Fruit fly (Drosophila melanogaster) whole organism, embryonic: ENCODE measurements around the gene Taf10.

Source experiments
- Ada2b ChIP-seq: fragments of 200-800 bp; sonication (Bioruptor generic); IDR thresholded peaks from 2 replicates; pipeline ENCODE4 v1.3.6; 2022; ENCODE audit warnings: missing biosample characterization, missing genetic modification characterization
- CG10366 ChIP-seq: fragments of 200-800 bp; sonication (Bioruptor generic); IDR thresholded peaks from 2 replicates; pipeline ENCODE4 v1.3.6; 2022; ENCODE audit warnings: missing biosample characterization, missing genetic modification characterization
- CG12071 ChIP-seq: fragments of 200-800 bp; sonication (Bioruptor generic); optimal IDR thresholded peaks from 3 replicates; lab custom pipeline; 2018; ENCODE audit warnings: missing biosample characterization, mild to moderate bottlenecking, missing genetic modification characterization
- CG12391 ChIP-seq: fragments of 200-800 bp; sonication (Bioruptor generic); optimal IDR thresholded peaks from 3 replicates; lab custom pipeline; 2018; ENCODE audit warnings: missing biosample characterization, mild to moderate bottlenecking, missing genetic modification characterization, moderate library complexity
- CG12744 ChIP-seq: fragments of 200-800 bp; sonication (Bioruptor generic); optimal IDR thresholded peaks from 2 replicates; lab custom pipeline; 2016; ENCODE audit warnings: missing biosample characterization, missing genetic modification characterization
- CG13287 ChIP-seq: fragments of 200-800 bp; sonication (Bioruptor generic); IDR thresholded peaks from 2 replicates; pipeline ENCODE4 v1.3.6; 2022; ENCODE audit warnings: missing biosample characterization, missing genetic modification characterization; ENCODE audit not compliant: partially characterized antibody
- CG14667 ChIP-seq: fragments of 200-800 bp; sonication (Bioruptor generic); IDR thresholded peaks from 2 replicates; pipeline ENCODE4 v1.3.6; 2022; ENCODE audit warnings: missing biosample characterization, missing genetic modification characterization
- CG14860 ChIP-seq: fragments of 200-800 bp; sonication (Bioruptor generic); IDR thresholded peaks from 3 replicates; pipeline ENCODE4 v1.3.6; 2022; ENCODE audit warnings: missing biosample characterization, missing genetic modification characterization; ENCODE audit not compliant: partially characterized antibody
- CG1529 ChIP-seq: fragments of 200-800 bp; sonication (Bioruptor generic); optimal IDR thresholded peaks from 3 replicates; lab custom pipeline; 2018; ENCODE audit warnings: missing biosample characterization, missing genetic modification characterization
- CG17361 ChIP-seq: fragments of 200-800 bp; sonication (Bioruptor generic); IDR thresholded peaks from 3 replicates; pipeline ENCODE4 v1.3.6; 2022; ENCODE audit warnings: missing biosample characterization, missing genetic modification characterization
- CG17385 ChIP-seq: fragments of 200-800 bp; sonication (Bioruptor generic); optimal IDR thresholded peaks from 3 replicates; lab custom pipeline; 2018; ENCODE audit warnings: missing biosample characterization, mild to moderate bottlenecking, missing genetic modification characterization
- CG17612 ChIP-seq: fragments of 200-800 bp; sonication (Bioruptor generic); IDR thresholded peaks from 2 replicates; pipeline ENCODE4 v1.3.6; 2022; ENCODE audit warnings: missing biosample characterization, missing genetic modification characterization
- CG18619 ChIP-seq: fragments of 200-800 bp; sonication (Bioruptor generic); optimal IDR thresholded peaks from 3 replicates; lab custom pipeline; 2017; ENCODE audit warnings: missing biosample characterization, mild to moderate bottlenecking, missing genetic modification characterization
- CG43689 ChIP-seq: fragments of 200-800 bp; sonication (Bioruptor generic); IDR thresholded peaks from 2 replicates; pipeline ENCODE4 v1.3.6; 2022; ENCODE audit warnings: missing biosample characterization, missing genetic modification characterization
- CG5180 ChIP-seq: fragments of 200-800 bp; sonication (Bioruptor generic); optimal IDR thresholded peaks from 3 replicates; lab custom pipeline; 2017; ENCODE audit warnings: missing biosample characterization, missing genetic modification characterization, mild to moderate bottlenecking, moderate library complexity, missing genetic modification reagents
- CG6689 ChIP-seq: fragments of 200-800 bp; sonication (Bioruptor generic); IDR thresholded peaks from 2 replicates; pipeline ENCODE4 v1.3.6; 2022; ENCODE audit warnings: missing biosample characterization, missing genetic modification characterization
- CG8359 ChIP-seq: fragments of 200-800 bp; sonication (Bioruptor generic); optimal IDR thresholded peaks from 2 replicates; lab custom pipeline; 2017; ENCODE audit warnings: missing biosample characterization, mild to moderate bottlenecking, missing genetic modification characterization, borderline replicate concordance
- CG8478 ChIP-seq: fragments of >200 bp; optimal IDR thresholded peaks from 2 replicates; lab custom pipeline; 2018
- CG9932 ChIP-seq: fragments of 200-800 bp; sonication (Bioruptor generic); IDR thresholded peaks from 2 replicates; pipeline ENCODE4 v1.3.6; 2022; ENCODE audit warnings: missing biosample characterization, missing genetic modification characterization
- CrebB ChIP-seq: fragments of 200-800 bp; sonication (Bioruptor generic); optimal IDR thresholded peaks from 3 replicates; lab custom pipeline; 2018; ENCODE audit warnings: missing biosample characterization, mild to moderate bottlenecking, missing genetic modification characterization
- ERR ChIP-seq: fragments of 200-800 bp; sonication (Bioruptor generic); optimal IDR thresholded peaks from 2 replicates; lab custom pipeline; 2016; ENCODE audit warnings: missing biosample characterization, missing genetic modification characterization
- Eip74EF ChIP-seq, 2 experiments: fragments of 200-800 bp in 1 of 2; fragments of >200 bp in 1 of 2; sonication (Bioruptor generic) in 1 of 2; optimal IDR thresholded peaks; 2 replicates each; lab custom pipeline; 2017 to 2019; ENCODE audit warnings: missing biosample characterization in 2 of 2, missing genetic modification characterization in 2 of 2, mild to moderate bottlenecking in 1 of 2, moderate library complexity in 1 of 2
- Hey ChIP-seq: fragments of 200-800 bp; sonication (Bioruptor generic); optimal IDR thresholded peaks from 3 replicates; lab custom pipeline; 2018; ENCODE audit warnings: missing biosample characterization, mild to moderate bottlenecking, missing genetic modification characterization
- Hmx ChIP-seq: fragments of 200-800 bp; sonication (Bioruptor generic); optimal IDR thresholded peaks from 2 replicates; lab custom pipeline; 2016; ENCODE audit warnings: missing biosample characterization, missing genetic modification characterization
- Mes4 ChIP-seq: fragments of 200-800 bp; sonication (Bioruptor generic); optimal IDR thresholded peaks from 2 replicates; lab custom pipeline; 2016; ENCODE audit warnings: missing biosample characterization, missing genetic modification characterization
- Ravus ChIP-seq: fragments of 200-800 bp; sonication (Bioruptor generic); IDR thresholded peaks from 2 replicates; pipeline ENCODE4 v1.3.6; 2022; ENCODE audit warnings: missing biosample characterization, missing genetic modification characterization
- Xbp1 ChIP-seq: fragments of 200-800 bp; sonication (Bioruptor generic); optimal IDR thresholded peaks from 3 replicates; lab custom pipeline; 2016; ENCODE audit warnings: missing biosample characterization, mild to moderate bottlenecking, missing genetic modification characterization
- ato ChIP-seq: fragments of 200-800 bp; sonication (Bioruptor generic); IDR thresholded peaks from 2 replicates; pipeline ENCODE4 v1.3.6; 2022; ENCODE audit warnings: missing biosample characterization, missing genetic modification characterization; ENCODE audit not compliant: partially characterized antibody
- bab2 ChIP-seq: fragments of 200-800 bp; sonication (Bioruptor generic); optimal IDR thresholded peaks from 2 replicates; lab custom pipeline; 2016; ENCODE audit warnings: missing biosample characterization, missing genetic modification characterization
- chif ChIP-seq, 2 experiments: fragments of 200-800 bp; sonication (Bioruptor generic); optimal IDR thresholded peaks; 3 replicates each; lab custom pipeline; 2016; ENCODE audit warnings: missing biosample characterization in 2 of 2, missing genetic modification characterization in 2 of 2
- chn ChIP-seq: fragments of 200-800 bp; sonication (Bioruptor generic); optimal IDR thresholded peaks from 2 replicates; lab custom pipeline; 2016; ENCODE audit warnings: missing biosample characterization, missing genetic modification characterization
- dati ChIP-seq: fragments of 200-800 bp; sonication (Bioruptor generic); IDR thresholded peaks from 2 replicates; pipeline ENCODE4 v1.3.6; 2022; ENCODE audit warnings: missing biosample characterization, missing genetic modification characterization
- fd102C ChIP-seq: fragments of 200-800 bp; sonication (Bioruptor generic); optimal IDR thresholded peaks from 2 replicates; lab custom pipeline; 2018; ENCODE audit warnings: missing biosample characterization, mild to moderate bottlenecking, missing genetic modification characterization, moderate library complexity
- fd3F ChIP-seq: fragments of 200-800 bp; sonication (Bioruptor generic); optimal IDR thresholded peaks from 2 replicates; lab custom pipeline; 2018; ENCODE audit warnings: missing biosample characterization, mild to moderate bottlenecking, missing genetic modification characterization, moderate library complexity
- gro ChIP-seq: fragments of 200-800 bp; sonication (Bioruptor generic); optimal IDR thresholded peaks from 2 replicates; lab custom pipeline; 2016; ENCODE audit warnings: missing biosample characterization, missing genetic modification characterization
- hkb ChIP-seq, 2 experiments: fragments of 200-800 bp in 1 of 2; fragments of >200 bp in 1 of 2; sonication (Bioruptor generic) in 1 of 2; IDR thresholded peaks in 1 of 2; optimal IDR thresholded peaks in 1 of 2; 2 replicates each; pipeline versions ENCODE4 v1.3.6 to Lab custom; 2017 to 2022; ENCODE audit warnings: missing biosample characterization in 1 of 2, missing genetic modification characterization in 1 of 2
- klu ChIP-seq: fragments of 200-800 bp; sonication (Bioruptor generic); IDR thresholded peaks from 2 replicates; pipeline ENCODE4 v1.3.6; 2022; ENCODE audit warnings: missing biosample characterization, missing genetic modification characterization
- lilli ChIP-seq: fragments of 200-800 bp; sonication (Bioruptor generic); optimal IDR thresholded peaks from 3 replicates; lab custom pipeline; 2016; ENCODE audit warnings: missing biosample characterization, missing genetic modification characterization
- nmo ChIP-seq: fragments of 200-800 bp; sonication (Bioruptor generic); optimal IDR thresholded peaks from 2 replicates; lab custom pipeline; 2018; ENCODE audit warnings: missing biosample characterization, mild to moderate bottlenecking, missing genetic modification characterization, moderate library complexity
- odd ChIP-seq: fragments of 200-800 bp; sonication (Bioruptor generic); optimal IDR thresholded peaks from 2 replicates; lab custom pipeline; 2017; ENCODE audit warnings: missing biosample characterization, mild to moderate bottlenecking, missing genetic modification characterization
- peb ChIP-seq: fragments of 200-800 bp; sonication (Bioruptor generic); IDR thresholded peaks from 2 replicates; pipeline ENCODE4 v1.3.6; 2022; ENCODE audit warnings: missing biosample characterization, missing genetic modification characterization
- pfk ChIP-seq: fragments of 200-800 bp; sonication (Bioruptor generic); optimal IDR thresholded peaks from 2 replicates; lab custom pipeline; 2018; ENCODE audit warnings: missing biosample characterization, mild to moderate bottlenecking, missing genetic modification characterization, moderate library complexity
- scrt ChIP-seq: fragments of 200-800 bp; sonication (Bioruptor generic); optimal IDR thresholded peaks from 2 replicates; lab custom pipeline; 2018; ENCODE audit warnings: missing biosample characterization, mild to moderate bottlenecking, missing genetic modification characterization, moderate library complexity
- sim ChIP-seq: fragments of 200-800 bp; sonication (Bioruptor generic); IDR thresholded peaks from 2 replicates; pipeline ENCODE4 v1.3.6; 2022; ENCODE audit warnings: missing biosample characterization, missing genetic modification characterization
- stwl ChIP-seq: fragments of 200-800 bp; sonication (Bioruptor generic); optimal IDR thresholded peaks from 3 replicates; lab custom pipeline; 2018; ENCODE audit warnings: missing biosample characterization, mild to moderate bottlenecking, missing genetic modification characterization, moderate library complexity
- tx ChIP-seq: fragments of 200-800 bp; sonication (Bioruptor generic); optimal IDR thresholded peaks from 2 replicates; lab custom pipeline; 2016; ENCODE audit warnings: missing biosample characterization, missing genetic modification characterization
- wek ChIP-seq: fragments of 200-800 bp; sonication (Bioruptor generic); optimal IDR thresholded peaks from 3 replicates; lab custom pipeline; 2018; ENCODE audit warnings: missing biosample characterization, mild to moderate bottlenecking, missing genetic modification characterization, moderate library complexity
- wor ChIP-seq: fragments of 200-800 bp; sonication (Bioruptor generic); IDR thresholded peaks from 2 replicates; pipeline ENCODE4 v1.3.6; 2022; ENCODE audit warnings: missing biosample characterization, missing genetic modification characterization
- zfh1 ChIP-seq: fragments of 200-800 bp; sonication (Bioruptor generic); IDR thresholded peaks from 3 replicates; pipeline ENCODE4 v1.3.6; 2022; ENCODE audit warnings: missing biosample characterization, missing genetic modification characterization

Gene Taf10

dm6 chr2L:2748480-2749143 lies 19.1 kb upstream of the Taf10 start (continued):
- TF ChIP-seq Hey = no peak
- TF ChIP-seq klu (GFP tag; lab: Robert Waterston, UW) = peak; percentile 81
- peak; percentile 60; the same call in 1 of the 2 replicates for TF ChIP-seq ato (GFP tag; lab: Robert Waterston, UW)
- peak; percentile 85 for TF ChIP-seq zfh1 (GFP tag; lab: Robert Waterston, UW)
- peak; percentile 49; the same call in 1 of the 2 replicates for TF ChIP-seq CG43689
- no peak for TF ChIP-seq CG14860 (GFP tag; lab: Robert Waterston, UW)
- TF ChIP-seq CG12391 = peak; percentile 87
- peak; percentile 66 for TF ChIP-seq Mes4 (GFP tag; lab: Kevin White, UChicago)
- peak; percentile 91 for TF ChIP-seq CG6689 (GFP tag; lab: Robert Waterston, UW)
- peak; percentile 78 for TF ChIP-seq fd3F (GFP tag; lab: Kevin White, UChicago)
- TF ChIP-seq Eip74EF (GFP tag; optimal IDR thresholded peaks at IDR 0.05; lab: Kevin White, UChicago) = peak in 1 of 2 experiments; percentile 4
- peak; percentile 87 for TF ChIP-seq CG18619 (GFP tag; lab: Kevin White, UChicago)
- TF ChIP-seq CrebB (tag; lab: Kevin White, UChicago) = peak; percentile 69
- TF ChIP-seq ERR (GFP tag; lab: Kevin White, UChicago) = peak; percentile 100
- TF ChIP-seq Hmx = no peak
- peak; percentile 96 for TF ChIP-seq CG9932 (GFP tag; lab: Robert Waterston, UW)
- no peak for TF ChIP-seq CG12071
- no peak for TF ChIP-seq dati (GFP tag; lab: Robert Waterston, UW)
- TF ChIP-seq CG12744 (GFP tag; lab: Kevin White, UChicago) = peak; percentile 28
- TF ChIP-seq Xbp1 (GFP tag; lab: Kevin White, UChicago) = peak; percentile 92
- TF ChIP-seq chn (GFP tag; lab: Kevin White, UChicago) = peak; percentile 86
- TF ChIP-seq pfk (GFP tag; lab: Kevin White, UChicago) = peak; percentile 60
- TF ChIP-seq CG5180 (GFP tag; lab: Kevin White, UChicago) = peak; percentile 43
- TF ChIP-seq CG17612 (GFP tag; lab: Robert Waterston, UW) = peak; percentile 67; the same call in 1 of the 2 replicates
- TF ChIP-seq bab2 (GFP tag; lab: Kevin White, UChicago) = peak; percentile 67
- TF ChIP-seq chif (GFP tag; optimal IDR thresholded peaks at IDR 0.05; lab: Kevin White, UChicago) = peak; percentile 72 to 74
- TF ChIP-seq Ada2b (GFP tag; lab: Robert Waterston, UW) = peak; percentile 62
- peak; percentile 33; the same call in 1 of the 2 replicates for TF ChIP-seq sim
- no peak for TF ChIP-seq CG8359 (GFP tag; lab: Kevin White, UChicago)
- peak; percentile 81 for TF ChIP-seq CG10366 (GFP tag; lab: Robert Waterston, UW)
- peak; percentile 55 for TF ChIP-seq CG1529 (GFP tag; lab: Kevin White, UChicago)
- TF ChIP-seq scrt (GFP tag; lab: Kevin White, UChicago) = no peak
- TF ChIP-seq wor (GFP tag; lab: Robert Waterston, UW) = no peak; the same call in 1 of the 2 replicates
- peak; percentile 80 for TF ChIP-seq CG17385 (GFP tag; lab: Kevin White, UChicago)
- TF ChIP-seq tx (GFP tag; lab: Kevin White, UChicago) = peak; percentile 70
- peak; percentile 61 for TF ChIP-seq wek (GFP tag; lab: Kevin White, UChicago)
- TF ChIP-seq odd (GFP tag; lab: Kevin White, UChicago) = no peak
- peak; percentile 91 for TF ChIP-seq nmo (GFP tag; lab: Kevin White, UChicago)
- peak; percentile 94 for TF ChIP-seq stwl (tag; lab: Kevin White, UChicago)
- peak; percentile 92 for TF ChIP-seq lilli
- no peak for TF ChIP-seq CG8478 (lab: Kevin White, UChicago)
- peak; percentile 27 for TF ChIP-seq fd102C
- TF ChIP-seq gro (GFP tag; lab: Kevin White, UChicago) = peak; percentile 89
- no peak; the same call in 2 of the 3 replicates for TF ChIP-seq CG17361
- peak; percentile 50; the same call in 1 of the 2 replicates for TF ChIP-seq peb
- peak; percentile 87 for TF ChIP-seq CG14667 (GFP tag; lab: Robert Waterston, UW)
- TF ChIP-seq Ravus (GFP tag; lab: Robert Waterston, UW) = peak; percentile 50
- peak; percentile 73 for TF ChIP-seq CG13287 (GFP tag; lab: Robert Waterston, UW)
- no peak for TF ChIP-seq hkb (optimal IDR thresholded peaks at IDR 0.05; lab: Kevin White, UChicago)
- peak; percentile 74 for TF ChIP-seq hkb (GFP tag; IDR thresholded peaks at IDR 0.05; lab: Robert Waterston, UW)
